Worm (Caenorhabditis elegans): Measurements from ENCODE around the gene ule-5.
A peak's percentile ranks its signal among the peaks of the same experiment; 100 is the strongest.

The ule-5 gene

DNA sequence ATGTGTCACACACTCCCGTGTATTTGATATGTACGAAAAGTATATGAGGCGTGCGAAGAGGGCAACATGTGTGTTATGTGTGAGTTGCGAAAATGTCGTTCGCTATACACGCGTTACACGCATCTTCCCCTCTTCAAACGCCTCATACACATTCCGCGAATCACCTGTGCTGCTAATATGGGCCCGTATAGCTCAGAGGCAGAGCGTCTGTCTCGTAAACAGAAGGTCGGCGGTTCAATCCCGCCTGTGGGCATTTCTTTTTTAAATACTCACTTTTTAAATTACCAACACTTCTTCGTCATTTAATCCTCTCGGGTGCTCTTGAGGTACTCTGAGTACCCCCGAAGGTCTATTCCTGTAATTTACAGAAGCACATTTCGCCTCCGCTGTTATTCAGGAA lies 50.6 kb downstream of the ule-5 start (continued):
- TF ChIP-seq attf-5 (GFP tag; optimal IDR thresholded peaks at IDR 0.05) (peak; percentile 70), lin-40 (tag; optimal IDR thresholded peaks at IDR 0.05) (no peak), cebp-2 (GFP tag; IDR thresholded peaks at IDR 0.05) (peak; percentile 85), F57C9.4 (tag; optimal IDR thresholded peaks at IDR 0.05) (no peak), ceh-58 (GFP tag; IDR thresholded peaks at IDR 0.05) (no peak), attf-6 (GFP tag; IDR thresholded peaks at IDR 0.05) (peak; percentile 63), ztf-25 (GFP tag; IDR thresholded peaks at IDR 0.05) (peak; percentile 78; the same call in 1 of the 2 replicates), tbx-9 (tag; optimal IDR thresholded peaks at IDR 0.05; ENCODE audit: borderline replicate concordance) (no peak), hmg-20 (GFP tag; IDR thresholded peaks at IDR 0.05) (peak; percentile 16; the same call in 1 of the 2 replicates), nhr-90 (tag; optimal IDR thresholded peaks at IDR 0.05) (peak; percentile 79), dpl-1 (GFP tag; optimal IDR thresholded peaks at IDR 0.05) (no peak), madf-3 (GFP tag; IDR thresholded peaks at IDR 0.05) (0 out of 2 replicates have a peak, but pooled peaks have one; percentile 17), nhr-179 (tag; optimal IDR thresholded peaks at IDR 0.05) (no peak), snpc-1.1 (tag; optimal IDR thresholded peaks at IDR 0.05; ENCODE audit: insufficient read depth) (no peak), lag-1 (GFP tag; IDR thresholded peaks at IDR 0.05) (no peak), B0035.1 (tag; optimal IDR thresholded peaks at IDR 0.05) (peak; percentile 42), ceh-27 (GFP tag; optimal IDR thresholded peaks at IDR 0.05) (peak; percentile 3), hmg-1.2 (GFP tag; IDR thresholded peaks at IDR 0.05) (peak; percentile 69), sdz-38 (tag; optimal IDR thresholded peaks at IDR 0.05) (no peak), F57A8.1 (GFP tag; optimal IDR thresholded peaks at IDR 0.05) (peak; percentile 22), bed-1 (GFP tag; IDR thresholded peaks at IDR 0.05) (peak; percentile 56; the same call in 1 of the 2 replicates), mcd-1 (GFP tag; IDR thresholded peaks at IDR 0.05) (no peak), B0019.2 (GFP tag; conservative IDR thresholded peaks at IDR 0.05) (no peak), ceh-40 (GFP tag; IDR thresholded peaks at IDR 0.05) (0 out of 2 replicates have a peak, but pooled peaks have one; percentile 50), mes-4 (tag; optimal IDR thresholded peaks at IDR 0.05) (peak; percentile 2), ztf-18 (tag; optimal IDR thresholded peaks at IDR 0.05) (peak; percentile 58), bed-2 (GFP tag; IDR thresholded peaks at IDR 0.05) (no peak), egl-44 (GFP tag; IDR thresholded peaks at IDR 0.05) (peak; percentile 78; the same call in 1 of the 2 replicates), Y53F4B.3 (GFP tag; IDR thresholded peaks at IDR 0.05) (0 out of 2 replicates have a peak, but pooled peaks have one; percentile 26)

Measured in whole organism, young adult.